Worm (Caenorhabditis elegans): ENCODE data around the gene deb-1.

Gene deb-1

ce11 chrIV:7045362-7045936 is 48.6 kb downstream of the deb-1 start:
- TF ChIP-seq F13C5.2 (tag; optimal IDR thresholded peaks at IDR 0.05) (no peak), hmbx-1 (tag; optimal IDR thresholded peaks at IDR 0.05) (no peak), ets-7 (tag; optimal IDR thresholded peaks at IDR 0.05) (no peak)

- TF ChIP-seq aly-1 (tag; optimal IDR thresholded peaks at IDR 0.05) = no peak
- no peak for TF ChIP-seq tbx-11 (GFP tag; IDR thresholded peaks at IDR 0.05)
- TF ChIP-seq flt-1 (GFP tag; IDR thresholded peaks at IDR 0.05) = no peak
- TF ChIP-seq B0310.2 (tag; optimal IDR thresholded peaks at IDR 0.05) = no peak
- no peak for TF ChIP-seq sea-1 (GFP tag; conservative IDR thresholded peaks at IDR 0.05)
Measured at ce11 chrIV:7044552-7045139, 49.4 kb downstream of the deb-1 start, which contains the start of gene tin-9.1. tin-9.1 (minus strand) TSS chrIV:7044602.

ce11 chrIV:7043430-7043829 is 50.6 kb downstream of the deb-1 start:
- no peak for TF ChIP-seq pes-1 (GFP tag; IDR thresholded peaks at IDR 0.05)
- TF ChIP-seq ceh-13 (GFP tag; optimal IDR thresholded peaks at IDR 0.05) = no peak

- TF ChIP-seq flt-1 (GFP tag; IDR thresholded peaks at IDR 0.05) (no peak; the same call in 1 of the 2 replicates), tra-4 (tag; optimal IDR thresholded peaks at IDR 0.05) (no peak), ets-7 (tag; optimal IDR thresholded peaks at IDR 0.05) (peak; percentile 17), hmbx-1 (tag; optimal IDR thresholded peaks at IDR 0.05) (peak; percentile 7), tbx-11 (GFP tag; IDR thresholded peaks at IDR 0.05) (peak; percentile 50; the same call in 1 of the 2 replicates), aly-1 (tag; optimal IDR thresholded peaks at IDR 0.05) (peak; percentile 38), ceh-13 (GFP tag; optimal IDR thresholded peaks at IDR 0.05) (peak; percentile 2), B0310.2 (tag; optimal IDR thresholded peaks at IDR 0.05) (no peak), scrt-1 (GFP tag; IDR thresholded peaks at IDR 0.05) (peak; percentile 76), ama-1 (optimal IDR thresholded peaks at IDR 0.05) (no peak), pes-1 (GFP tag; IDR thresholded peaks at IDR 0.05) (peak; percentile 72), tbx-37 (GFP tag; conservative IDR thresholded peaks at IDR 0.05) (peak; percentile 56), hmg-4 (GFP tag; optimal IDR thresholded peaks at IDR 0.05) (peak; percentile 70), F13C5.2 (tag; optimal IDR thresholded peaks at IDR 0.05) (peak; percentile 89), ceh-36 (tag; optimal IDR thresholded peaks at IDR 0.05) (peak; percentile 23), hnd-1 (tag; optimal IDR thresholded peaks at IDR 0.05) (peak; percentile 26), sea-1 (GFP tag; conservative IDR thresholded peaks at IDR 0.05) (no peak; the same call in 1 of the 2 replicates)
Measured at ce11 chrIV:7039476-7040261, 54.4 kb downstream of the deb-1 start, which contains the start of the genes cogc-2 and klp-18. cogc-2 (minus strand) TSS chrIV:7039580. klp-18 (plus strand) TSS chrIV:7040211.

ce11 chrIV:7036790-7037189 is 57.3 kb downstream of the deb-1 start, which contains the start of gene ufl-1:
ufl-1 (minus strand) TSS chrIV:7036859.
- TF ChIP-seq hnd-1 (tag; optimal IDR thresholded peaks at IDR 0.05) (no peak), scrt-1 (GFP tag; IDR thresholded peaks at IDR 0.05) (no peak), ama-1 (optimal IDR thresholded peaks at IDR 0.05) (no peak), hmg-4 (GFP tag; optimal IDR thresholded peaks at IDR 0.05) (no peak), aly-1 (tag; optimal IDR thresholded peaks at IDR 0.05) (no peak), sea-1 (GFP tag; conservative IDR thresholded peaks at IDR 0.05) (no peak), ceh-36 (tag; optimal IDR thresholded peaks at IDR 0.05) (no peak), tbx-11 (GFP tag; IDR thresholded peaks at IDR 0.05) (no peak), tra-4 (tag; optimal IDR thresholded peaks at IDR 0.05) (no peak), flt-1 (GFP tag; IDR thresholded peaks at IDR 0.05) (no peak), ceh-13 (GFP tag; optimal IDR thresholded peaks at IDR 0.05) (no peak), B0310.2 (tag; optimal IDR thresholded peaks at IDR 0.05) (no peak), ets-7 (tag; optimal IDR thresholded peaks at IDR 0.05) (no peak), pes-1 (GFP tag; IDR thresholded peaks at IDR 0.05) (no peak), hmbx-1 (tag; optimal IDR thresholded peaks at IDR 0.05) (no peak), tbx-37 (GFP tag; conservative IDR thresholded peaks at IDR 0.05) (no peak), F13C5.2 (tag; optimal IDR thresholded peaks at IDR 0.05) (no peak)

ce11 chrIV:7035823-7036222 is 58.2 kb downstream of the deb-1 start, which contains the start of gene C06G3.3:
C06G3.3 (plus strand) TSS chrIV:7036123.
- TF ChIP-seq ceh-13 (GFP tag; optimal IDR thresholded peaks at IDR 0.05) (no peak), ama-1 (optimal IDR thresholded peaks at IDR 0.05) (no peak), sea-1 (GFP tag; conservative IDR thresholded peaks at IDR 0.05) (no peak), B0310.2 (tag; optimal IDR thresholded peaks at IDR 0.05) (no peak), tra-4 (tag; optimal IDR thresholded peaks at IDR 0.05) (no peak)

All from whole organism, early embryonic.